Worm (Caenorhabditis elegans) whole organism, L4 larva: ENCODE data around the gene oat-1.

Source experiments
- F10B5.3 ChIP-seq: sonication (generic microtip); optimal IDR thresholded peaks from 2 replicates; lab custom pipeline; 2016; ENCODE audit warnings: mild to moderate bottlenecking, missing genetic modification characterization, missing compliant biosample characterization
- R02D3.7 ChIP-seq: fragments of 150-350 bp; sonication (generic microtip); optimal IDR thresholded peaks from 3 replicates; lab custom pipeline; 2014; ENCODE audit warnings: missing biosample characterization, missing genetic modification characterization
- Y105C5A.15 ChIP-seq: fragments of 200-800 bp; sonication (Bioruptor generic); IDR thresholded peaks from 2 replicates; pipeline ENCODE4 v1.3.6; 2022; ENCODE audit warnings: missing genetic modification characterization, missing compliant biosample characterization
- Y48G9A.11 ChIP-seq: fragments of 200-800 bp; sonication (Bioruptor generic); IDR thresholded peaks from 2 replicates; pipeline ENCODE4 v1.3.6; 2022; ENCODE audit warnings: missing genetic modification reagents, missing genetic modification characterization, missing compliant biosample characterization
- aha-1 ChIP-seq: fragments of 150-350 bp; peaks from one replicate; lab custom pipeline; 2014; ENCODE audit warnings: missing biosample characterization, missing genetic modification characterization
- aly-2 ChIP-seq: sonication (generic microtip); optimal IDR thresholded peaks from 2 replicates; lab custom pipeline; 2018; ENCODE audit warnings: missing biosample characterization, missing genetic modification characterization
- attf-4 ChIP-seq: sonication (generic microtip); optimal IDR thresholded peaks from 3 replicates; lab custom pipeline; 2017; ENCODE audit warnings: missing biosample characterization, missing genetic modification characterization
- ceh-20 ChIP-seq: fragments of 200-800 bp; sonication (Bioruptor generic); IDR thresholded peaks from 2 replicates; pipeline ENCODE4 v1.3.6; 2022; ENCODE audit warnings: missing genetic modification reagents, missing genetic modification characterization, missing compliant biosample characterization
- ceh-28 ChIP-seq: fragments of 150-350 bp; optimal IDR thresholded peaks from 2 replicates; lab custom pipeline; 2014; ENCODE audit warnings: missing biosample characterization, missing genetic modification reagents, missing genetic modification characterization
- ceh-44 ChIP-seq: fragments of 200-800 bp; sonication (Bioruptor generic); IDR thresholded peaks from 2 replicates; pipeline ENCODE4 v1.3.6; 2022; ENCODE audit warnings: missing genetic modification reagents, missing genetic modification characterization, missing compliant biosample characterization
- ctbp-1 ChIP-seq: fragments of 200-800 bp; sonication (Bioruptor generic); IDR thresholded peaks from 2 replicates; pipeline ENCODE4 v1.3.6; 2022; ENCODE audit warnings: missing genetic modification reagents, missing genetic modification characterization, missing compliant biosample characterization
- daf-16 ChIP-seq, 3 experiments: sonication (generic microtip); optimal IDR thresholded peaks; 2 replicates each; lab custom pipeline; 2016 to 2017; ENCODE audit warnings: missing genetic modification characterization in 3 of 3, missing genetic modification reagents in 3 of 3, mild to moderate bottlenecking in 2 of 3, missing compliant biosample characterization in 2 of 3, missing biosample characterization in 1 of 3, moderate library complexity in 1 of 3
- daf-8 ChIP-seq: fragments of 200-800 bp; sonication (Bioruptor generic); IDR thresholded peaks from 2 replicates; pipeline ENCODE4 v1.3.6; 2022; ENCODE audit warnings: missing genetic modification characterization, missing compliant biosample characterization
- dmd-6 ChIP-seq: fragments of 200-800 bp; sonication (Bioruptor generic); IDR thresholded peaks from 2 replicates; pipeline ENCODE4 v1.3.6; 2022; ENCODE audit warnings: missing genetic modification reagents, missing genetic modification characterization, missing compliant biosample characterization
- dpl-1 ChIP-seq: fragments of 150-350 bp; optimal IDR thresholded peaks from 2 replicates; lab custom pipeline; 2014; ENCODE audit warnings: missing biosample characterization, missing genetic modification reagents, missing genetic modification characterization
- duxl-1 ChIP-seq: sonication (generic microtip); optimal IDR thresholded peaks from 2 replicates; lab custom pipeline; 2016; ENCODE audit warnings: mild to moderate bottlenecking, missing genetic modification characterization, moderate library complexity, missing compliant biosample characterization; ENCODE audit not compliant: poor library complexity
- dve-1 ChIP-seq: sonication (generic microtip); optimal IDR thresholded peaks from 2 replicates; lab custom pipeline; 2017; ENCODE audit warnings: antibody characterized with exemption, mild to moderate bottlenecking, missing genetic modification characterization, missing compliant biosample characterization; ENCODE audit not compliant: insufficient read depth
- hlh-11 ChIP-seq: fragments of 200-800 bp; sonication (Bioruptor generic); optimal IDR thresholded peaks from 2 replicates; lab custom pipeline; 2018; ENCODE audit warnings: mild to moderate bottlenecking, missing genetic modification characterization, missing compliant biosample characterization
- hlh-30 ChIP-seq: sonication (generic microtip); optimal IDR thresholded peaks from 2 replicates; lab custom pipeline; 2017; ENCODE audit warnings: antibody characterized with exemption, mild to moderate bottlenecking, missing genetic modification characterization, missing compliant biosample characterization; ENCODE audit not compliant: insufficient read depth
- hmg-1.1 ChIP-seq: fragments of 200-800 bp; sonication (Bioruptor generic); IDR thresholded peaks from 2 replicates; pipeline ENCODE4 v1.3.6; 2022; ENCODE audit warnings: missing genetic modification reagents, missing genetic modification characterization, missing compliant biosample characterization
- lim-7 ChIP-seq: fragments of 200-800 bp; sonication (Bioruptor generic); IDR thresholded peaks from 2 replicates; pipeline ENCODE4 v1.3.6; 2022; ENCODE audit warnings: missing genetic modification characterization, missing compliant biosample characterization
- lin-1 ChIP-seq: fragments of 200-800 bp; sonication (Bioruptor generic); IDR thresholded peaks from 2 replicates; pipeline ENCODE4 v1.3.6; 2022; ENCODE audit warnings: missing genetic modification reagents, missing genetic modification characterization, missing compliant biosample characterization
- lin-15B ChIP-seq: fragments of 150-350 bp; sonication (generic microtip); optimal IDR thresholded peaks from 3 replicates; lab custom pipeline; 2014; ENCODE audit warnings: missing biosample characterization, missing genetic modification characterization
- lin-29 ChIP-seq: fragments of 200-800 bp; sonication (Bioruptor generic); IDR thresholded peaks from 2 replicates; pipeline ENCODE4 v1.3.6; 2022; ENCODE audit warnings: missing genetic modification reagents, missing genetic modification characterization, missing compliant biosample characterization
- mdl-1 ChIP-seq, 2 experiments: fragments of 150-350 bp in 1 of 2; sonication (generic microtip) in 1 of 2; optimal IDR thresholded peaks; 2 replicates each; lab custom pipeline; 2014 to 2017; ENCODE audit warnings: missing biosample characterization in 2 of 2, missing genetic modification characterization in 2 of 2
- mdt-29 ChIP-seq: fragments of 200-800 bp; sonication (Bioruptor generic); IDR thresholded peaks from 2 replicates; pipeline ENCODE4 v1.3.6; 2022; ENCODE audit warnings: missing genetic modification reagents, missing genetic modification characterization, missing compliant biosample characterization
- mxl-3 ChIP-seq: fragments of 200-800 bp; sonication (Bioruptor generic); optimal IDR thresholded peaks from 2 replicates; lab custom pipeline; 2018; ENCODE audit warnings: mild to moderate bottlenecking, missing genetic modification characterization, missing compliant biosample characterization
- nhr-102 ChIP-seq: sonication (generic microtip); optimal IDR thresholded peaks from 2 replicates; lab custom pipeline; 2016; ENCODE audit warnings: mild to moderate bottlenecking, missing genetic modification characterization, moderate library complexity, missing compliant biosample characterization
- nhr-11 ChIP-seq: fragments of 150-350 bp; optimal IDR thresholded peaks from 2 replicates; lab custom pipeline; 2014; ENCODE audit warnings: missing biosample characterization, missing genetic modification characterization
- nhr-28 ChIP-seq: fragments of 150-350 bp; optimal IDR thresholded peaks from 2 replicates; lab custom pipeline; 2014; ENCODE audit warnings: missing biosample characterization, missing genetic modification characterization
- nhr-42 ChIP-seq: fragments of 200-800 bp; sonication (Bioruptor generic); IDR thresholded peaks from 2 replicates; pipeline ENCODE4 v1.3.6; 2022; ENCODE audit warnings: missing genetic modification characterization, missing compliant biosample characterization
- nhr-77 ChIP-seq: fragments of 150-350 bp; optimal IDR thresholded peaks from 2 replicates; lab custom pipeline; 2014; ENCODE audit warnings: missing biosample characterization, missing genetic modification characterization
- pha-4 ChIP-seq, 2 experiments: fragments of 150-350 bp in 1 of 2; fragments of 200-800 bp in 1 of 2; sonication (Bioruptor generic) in 1 of 2; IDR thresholded peaks in 1 of 2; optimal IDR thresholded peaks in 1 of 2; 2 replicates each; pipeline versions ENCODE4 v1.3.6 to Lab custom; 2014 to 2022; ENCODE audit warnings: missing genetic modification characterization in 2 of 2, missing genetic modification reagents in 2 of 2, missing biosample characterization in 1 of 2, missing compliant biosample characterization in 1 of 2
- php-3 ChIP-seq: fragments of 200-800 bp; sonication (Bioruptor generic); IDR thresholded peaks from 2 replicates; pipeline ENCODE4 v1.3.6; 2022; ENCODE audit warnings: missing genetic modification reagents, missing genetic modification characterization, missing compliant biosample characterization
- pqm-1 ChIP-seq: sonication (generic microtip); optimal IDR thresholded peaks from 2 replicates; lab custom pipeline; 2017; ENCODE audit warnings: missing biosample characterization, missing genetic modification characterization
- spr-1 ChIP-seq: sonication (generic microtip); optimal IDR thresholded peaks from 2 replicates; lab custom pipeline; 2016; ENCODE audit warnings: mild to moderate bottlenecking, missing genetic modification characterization, missing compliant biosample characterization
- tag-97 ChIP-seq: fragments of 200-800 bp; sonication (Bioruptor generic); IDR thresholded peaks from 2 replicates; pipeline ENCODE4 v1.3.6; 2022; ENCODE audit warnings: missing genetic modification characterization, missing compliant biosample characterization
- tra-1 ChIP-seq: fragments of 200-800 bp; sonication (Bioruptor generic); IDR thresholded peaks from 2 replicates; pipeline ENCODE4 v1.3.6; 2022; ENCODE audit warnings: missing genetic modification reagents, missing genetic modification characterization, missing compliant biosample characterization
- zfp-2 ChIP-seq: sonication (generic microtip); optimal IDR thresholded peaks from 2 replicates; lab custom pipeline; 2016; ENCODE audit warnings: mild to moderate bottlenecking, missing genetic modification characterization, missing compliant biosample characterization
- zfp-3 ChIP-seq: fragments of 200-800 bp; sonication (Bioruptor generic); conservative IDR thresholded peaks from 2 replicates; pipeline ENCODE4 v1.3.6; 2022; ENCODE audit warnings: missing genetic modification reagents, missing genetic modification characterization, missing compliant biosample characterization
- zip-11 ChIP-seq: fragments of 200-800 bp; sonication (Bioruptor generic); IDR thresholded peaks from 2 replicates; pipeline ENCODE4 v1.3.6; 2022; ENCODE audit warnings: missing genetic modification characterization, missing compliant biosample characterization
- ztf-11 ChIP-seq: fragments of 150-350 bp; optimal IDR thresholded peaks from 2 replicates; lab custom pipeline; 2014; ENCODE audit warnings: missing biosample characterization, missing genetic modification characterization
- ztf-7 ChIP-seq: fragments of 150-350 bp; optimal IDR thresholded peaks from 2 replicates; lab custom pipeline; 2014; ENCODE audit warnings: missing biosample characterization, missing genetic modification characterization

oat-1 gene

ce11 chrIV:8489915-8490314 is 17.5 kb upstream of the oat-1 start, which contains the start of gene srlf-2:
Gene srlf-2 (plus strand): TSS chrIV:8490215.
- no peak for TF ChIP-seq mdt-29
- no peak for TF ChIP-seq php-3 (GFP tag; lab: Robert Waterston, UW)
- TF ChIP-seq lim-7 (GFP tag; lab: Robert Waterston, UW): no peak
- no peak for TF ChIP-seq zip-11 (GFP tag; lab: Robert Waterston, UW)
- no peak for TF ChIP-seq ceh-28
- no peak for TF ChIP-seq Y48G9A.11 (GFP tag; lab: Robert Waterston, UW)
- TF ChIP-seq duxl-1 (tag; lab: Kevin White, UChicago): no peak
- TF ChIP-seq Y105C5A.15: no peak
- no peak for TF ChIP-seq attf-4 (tag; lab: Kevin White, UChicago)
- TF ChIP-seq ztf-11: no peak
- TF ChIP-seq nhr-11: no peak
- no peak for TF ChIP-seq daf-8 (GFP tag; lab: Robert Waterston, UW)
- no peak for TF ChIP-seq zfp-3 (GFP tag; lab: Robert Waterston, UW)
- no peak for TF ChIP-seq hmg-1.1
- no peak for TF ChIP-seq zfp-2 (tag; lab: Kevin White, UChicago)
- TF ChIP-seq nhr-42 (GFP tag; lab: Robert Waterston, UW): no peak
- no peak for TF ChIP-seq ceh-44 (GFP tag; lab: Robert Waterston, UW)
- no peak for TF ChIP-seq aha-1 (tag; lab: Kevin White, UChicago)
- TF ChIP-seq tra-1 (GFP tag; lab: Robert Waterston, UW): no peak
- no peak for TF ChIP-seq ceh-20 (GFP tag; lab: Robert Waterston, UW)

DNA sequence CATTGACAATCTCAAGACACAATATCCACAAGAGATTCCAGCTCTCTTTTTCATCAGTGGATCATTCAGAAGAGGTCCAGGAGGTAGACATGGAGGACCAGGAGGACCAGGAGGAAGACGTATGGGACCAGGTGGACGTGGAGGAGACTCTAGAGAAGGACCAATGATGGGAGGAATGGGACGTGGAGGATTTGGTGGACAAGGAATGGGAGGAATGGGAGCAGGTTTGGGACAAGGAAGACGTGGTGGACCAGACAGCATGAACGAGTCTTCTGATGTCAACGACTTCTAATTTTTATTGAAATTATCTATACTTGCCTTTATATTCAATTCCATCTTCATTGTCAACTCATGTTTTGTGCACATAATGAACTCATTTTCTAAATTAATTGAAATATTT is 15.7 kb upstream of the oat-1 start:
- TF ChIP-seq aha-1 (tag; lab: Kevin White, UChicago): peak; percentile 92
- no peak for TF ChIP-seq lin-15B

- TF ChIP-seq aha-1 (tag; lab: Kevin White, UChicago) (peak; percentile 54), mxl-3 (GFP tag; lab: Kevin White, UChicago) (no peak), R02D3.7 (no peak)
These were observed 14.8 kb upstream of the oat-1 start, which contains the start of gene srlf-3 for ce11 chrIV:8487183-8487582. Gene srlf-3 (plus strand): TSS chrIV:8487483.

DNA sequence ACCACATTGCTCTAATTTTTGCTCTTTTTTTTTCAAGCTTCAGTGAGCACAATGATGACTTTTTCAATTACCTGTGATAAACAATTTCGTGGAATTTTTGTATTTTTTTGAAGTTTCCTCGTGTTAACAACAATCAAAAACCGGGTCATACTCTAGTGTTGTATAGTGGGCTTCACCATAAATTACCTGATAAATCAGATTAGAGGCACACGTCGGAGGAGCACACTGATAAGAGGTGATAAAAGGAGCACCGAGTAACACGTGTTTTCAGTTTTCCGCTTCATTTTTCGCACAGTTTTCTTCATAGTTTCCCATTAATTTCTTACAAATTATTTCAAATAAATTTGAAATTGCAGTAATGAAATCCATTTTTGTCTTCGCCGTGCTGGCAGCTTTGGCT is 8.9 kb upstream of the oat-1 start, which contains the start of gene spp-8:
Gene spp-8 (plus strand): TSS at position 357 of the 400 bp plus-strand sequence.
- TF ChIP-seq nhr-77 (tag; lab: Kevin White, UChicago): peak; percentile 73
- TF ChIP-seq tag-97 (GFP tag; lab: Robert Waterston, UW): no peak
- TF ChIP-seq pha-4 (GFP tag; IDR thresholded peaks at IDR 0.05; lab: Robert Waterston, UW): peak; percentile 45; the same call in 1 of the 2 replicates
- TF ChIP-seq pha-4 (tag; optimal IDR thresholded peaks at IDR 0.05; lab: Kevin White, UChicago): no peak
- peak; percentile 93 for TF ChIP-seq pqm-1 (tag; lab: Kevin White, UChicago)
- TF ChIP-seq ztf-7 (tag; lab: Kevin White, UChicago): no peak
- 0 out of 2 replicates have a peak, but pooled peaks have one; percentile 20 for TF ChIP-seq tra-1 (GFP tag; lab: Robert Waterston, UW)
- no peak for TF ChIP-seq lin-29 (GFP tag; lab: Robert Waterston, UW)
- peak; percentile 92 for TF ChIP-seq ceh-20 (GFP tag; lab: Robert Waterston, UW)
- TF ChIP-seq dmd-6 (GFP tag; lab: Robert Waterston, UW): peak; percentile 94
- peak in 1 of 2 experiments; percentile 74 for TF ChIP-seq mdl-1 (tag; optimal IDR thresholded peaks at IDR 0.05; lab: Kevin White, UChicago)
- TF ChIP-seq daf-16 (GFP tag; optimal IDR thresholded peaks at IDR 0.05; lab: Kevin White, UChicago): no peak
- peak; percentile 82 for TF ChIP-seq daf-16 (tag; optimal IDR thresholded peaks at IDR 0.05; lab: Kevin White, UChicago)
- TF ChIP-seq ctbp-1 (GFP tag; lab: Robert Waterston, UW): no peak
- peak; percentile 74 for TF ChIP-seq mxl-3 (GFP tag; lab: Kevin White, UChicago)
- no peak for TF ChIP-seq spr-1 (tag; lab: Kevin White, UChicago)
- TF ChIP-seq nhr-102: peak; percentile 15
- TF ChIP-seq lin-1 (GFP tag; lab: Robert Waterston, UW): peak; percentile 64; the same call in 1 of the 2 replicates
- no peak for TF ChIP-seq dpl-1
- TF ChIP-seq nhr-28 (tag; lab: Kevin White, UChicago): peak; percentile 98
- TF ChIP-seq dve-1 (tag; lab: Kevin White, UChicago): peak; percentile 80
- peak; percentile 96 for TF ChIP-seq php-3 (GFP tag; lab: Robert Waterston, UW)
- TF ChIP-seq hlh-11 (tag; lab: Kevin White, UChicago): peak; percentile 83
- TF ChIP-seq hlh-30: peak; percentile 67
- no peak for TF ChIP-seq F10B5.3 (tag; lab: Kevin White, UChicago)
- TF ChIP-seq aly-2 (tag; lab: Kevin White, UChicago): no peak
